Worm (Caenorhabditis elegans) whole organism, L4 larva: ENCODE measurements around the gene sri-30.

Experiments used
- F26F4.8 ChIP-seq: fragments of 200-800 bp; sonication (Bioruptor generic); conservative IDR thresholded peaks from 2 replicates; pipeline ENCODE4 v1.3.6; 2022; ENCODE audit warnings: missing genetic modification characterization, missing compliant biosample characterization
- F37D6.2 ChIP-seq: sonication (generic microtip); optimal IDR thresholded peaks from 2 replicates; lab custom pipeline; 2016; ENCODE audit warnings: mild to moderate bottlenecking, missing genetic modification characterization, missing compliant biosample characterization
- R02D3.7 ChIP-seq: fragments of 150-350 bp; sonication (generic microtip); optimal IDR thresholded peaks from 3 replicates; lab custom pipeline; 2014; ENCODE audit warnings: missing biosample characterization, missing genetic modification characterization
- T20F7.1 ChIP-seq: fragments of 200-800 bp; sonication (Bioruptor generic); optimal IDR thresholded peaks from 2 replicates; lab custom pipeline; 2018; ENCODE audit warnings: mild to moderate bottlenecking, missing genetic modification characterization, missing compliant biosample characterization
- Y105C5A.15 ChIP-seq: fragments of 200-800 bp; sonication (Bioruptor generic); IDR thresholded peaks from 2 replicates; pipeline ENCODE4 v1.3.6; 2022; ENCODE audit warnings: missing genetic modification characterization, missing compliant biosample characterization
- Y48G9A.11 ChIP-seq: fragments of 200-800 bp; sonication (Bioruptor generic); IDR thresholded peaks from 2 replicates; pipeline ENCODE4 v1.3.6; 2022; ENCODE audit warnings: missing genetic modification reagents, missing genetic modification characterization, missing compliant biosample characterization
- Y5F2A.4 ChIP-seq: fragments of 200-800 bp; sonication (Bioruptor generic); optimal IDR thresholded peaks from 2 replicates; lab custom pipeline; 2018; ENCODE audit warnings: mild to moderate bottlenecking, missing genetic modification characterization, missing compliant biosample characterization
- Y75B8A.6 ChIP-seq: fragments of 200-800 bp; sonication (Bioruptor generic); IDR thresholded peaks from 2 replicates; pipeline ENCODE4 v1.3.6; 2022; ENCODE audit warnings: missing genetic modification reagents, missing genetic modification characterization, missing compliant biosample characterization
- aha-1 ChIP-seq: fragments of 150-350 bp; peaks from one replicate; lab custom pipeline; 2014; ENCODE audit warnings: missing biosample characterization, missing genetic modification characterization
- aly-2 ChIP-seq: sonication (generic microtip); optimal IDR thresholded peaks from 2 replicates; lab custom pipeline; 2018; ENCODE audit warnings: missing biosample characterization, missing genetic modification characterization
- arid-1 ChIP-seq: fragments of 200-800 bp; sonication (Bioruptor generic); conservative IDR thresholded peaks from 2 replicates; pipeline ENCODE4 v1.3.6; 2022; ENCODE audit warnings: missing genetic modification reagents, missing genetic modification characterization, missing compliant biosample characterization
- attf-4 ChIP-seq: sonication (generic microtip); optimal IDR thresholded peaks from 3 replicates; lab custom pipeline; 2017; ENCODE audit warnings: missing biosample characterization, missing genetic modification characterization
- ceh-20 ChIP-seq: fragments of 200-800 bp; sonication (Bioruptor generic); IDR thresholded peaks from 2 replicates; pipeline ENCODE4 v1.3.6; 2022; ENCODE audit warnings: missing genetic modification reagents, missing genetic modification characterization, missing compliant biosample characterization
- ceh-32 ChIP-seq: sonication (generic microtip); optimal IDR thresholded peaks from 2 replicates; lab custom pipeline; 2016; ENCODE audit warnings: mild to moderate bottlenecking, missing genetic modification characterization, missing compliant biosample characterization; ENCODE audit not compliant: poor library complexity
- ceh-44 ChIP-seq: fragments of 200-800 bp; sonication (Bioruptor generic); IDR thresholded peaks from 2 replicates; pipeline ENCODE4 v1.3.6; 2022; ENCODE audit warnings: missing genetic modification reagents, missing genetic modification characterization, missing compliant biosample characterization
- ces-1 ChIP-seq: fragments of 150-350 bp; sonication (generic microtip); optimal IDR thresholded peaks from 4 replicates; lab custom pipeline; 2014; ENCODE audit warnings: missing biosample characterization, missing genetic modification reagents, missing genetic modification characterization
- cey-2 ChIP-seq: sonication (generic microtip); optimal IDR thresholded peaks from 3 replicates; lab custom pipeline; 2017; ENCODE audit warnings: missing genetic modification characterization, mild to moderate bottlenecking, missing compliant biosample characterization, antibody characterized with exemption, borderline replicate concordance; ENCODE audit not compliant: insufficient read depth
- daf-12 ChIP-seq: fragments of 150-350 bp; optimal IDR thresholded peaks from 2 replicates; lab custom pipeline; 2014; ENCODE audit warnings: missing biosample characterization, missing genetic modification reagents, missing genetic modification characterization
- daf-8 ChIP-seq: fragments of 200-800 bp; sonication (Bioruptor generic); IDR thresholded peaks from 2 replicates; pipeline ENCODE4 v1.3.6; 2022; ENCODE audit warnings: missing genetic modification characterization, missing compliant biosample characterization
- dmd-6 ChIP-seq: fragments of 200-800 bp; sonication (Bioruptor generic); IDR thresholded peaks from 2 replicates; pipeline ENCODE4 v1.3.6; 2022; ENCODE audit warnings: missing genetic modification reagents, missing genetic modification characterization, missing compliant biosample characterization
- dmd-9 ChIP-seq: fragments of 200-800 bp; sonication (Bioruptor generic); IDR thresholded peaks from 2 replicates; pipeline ENCODE4 v1.3.6; 2022; ENCODE audit warnings: missing genetic modification reagents, missing genetic modification characterization, missing compliant biosample characterization
- egl-27 ChIP-seq: sonication (generic microtip); optimal IDR thresholded peaks from 3 replicates; lab custom pipeline; 2017; ENCODE audit warnings: missing biosample characterization, missing genetic modification reagents, missing genetic modification characterization
- egl-43 ChIP-seq: fragments of 200-800 bp; sonication (Bioruptor generic); IDR thresholded peaks from 2 replicates; pipeline ENCODE4 v1.3.6; 2022; ENCODE audit warnings: missing genetic modification reagents, missing genetic modification characterization, missing compliant biosample characterization
- fkh-10 ChIP-seq: fragments of 150-350 bp; optimal IDR thresholded peaks from 2 replicates; lab custom pipeline; 2014; ENCODE audit warnings: missing biosample characterization, missing genetic modification reagents, missing genetic modification characterization
- fos-1 ChIP-seq: fragments of 150-350 bp; optimal IDR thresholded peaks from 2 replicates; lab custom pipeline; 2014; ENCODE audit warnings: missing biosample characterization, missing genetic modification characterization
- gei-8 ChIP-seq: fragments of 200-800 bp; sonication (Bioruptor generic); optimal IDR thresholded peaks from 2 replicates; lab custom pipeline; 2018; ENCODE audit warnings: mild to moderate bottlenecking, missing genetic modification characterization, missing compliant biosample characterization
- hlh-30 ChIP-seq: sonication (generic microtip); optimal IDR thresholded peaks from 2 replicates; lab custom pipeline; 2017; ENCODE audit warnings: antibody characterized with exemption, mild to moderate bottlenecking, missing genetic modification characterization, missing compliant biosample characterization; ENCODE audit not compliant: insufficient read depth
- hmg-1.1 ChIP-seq: fragments of 200-800 bp; sonication (Bioruptor generic); IDR thresholded peaks from 2 replicates; pipeline ENCODE4 v1.3.6; 2022; ENCODE audit warnings: missing genetic modification reagents, missing genetic modification characterization, missing compliant biosample characterization
- jun-1 ChIP-seq: fragments of 150-350 bp; optimal IDR thresholded peaks from 2 replicates; lab custom pipeline; 2014; ENCODE audit warnings: missing biosample characterization, missing genetic modification reagents, missing genetic modification characterization
- lin-13 ChIP-seq: fragments of 150-350 bp; optimal IDR thresholded peaks from 2 replicates; lab custom pipeline; 2014; ENCODE audit warnings: missing biosample characterization, missing genetic modification reagents, missing genetic modification characterization
- lin-15B ChIP-seq: fragments of 150-350 bp; sonication (generic microtip); optimal IDR thresholded peaks from 3 replicates; lab custom pipeline; 2014; ENCODE audit warnings: missing biosample characterization, missing genetic modification characterization
- lin-38 ChIP-seq: fragments of 200-800 bp; sonication (Bioruptor generic); IDR thresholded peaks from 2 replicates; pipeline ENCODE4 v1.3.6; 2022; ENCODE audit warnings: missing genetic modification reagents, missing genetic modification characterization, missing compliant biosample characterization
- lir-3 ChIP-seq: sonication (generic microtip); optimal IDR thresholded peaks from 2 replicates; lab custom pipeline; 2016; ENCODE audit warnings: mild to moderate bottlenecking, missing genetic modification characterization, missing compliant biosample characterization
- nhr-102 ChIP-seq: sonication (generic microtip); optimal IDR thresholded peaks from 2 replicates; lab custom pipeline; 2016; ENCODE audit warnings: mild to moderate bottlenecking, missing genetic modification characterization, moderate library complexity, missing compliant biosample characterization
- nhr-237 ChIP-seq: sonication (generic microtip); optimal IDR thresholded peaks from 2 replicates; lab custom pipeline; 2017; ENCODE audit warnings: missing biosample characterization, missing genetic modification characterization
- nhr-41 ChIP-seq: fragments of 200-800 bp; sonication (Bioruptor generic); IDR thresholded peaks from 2 replicates; pipeline ENCODE4 v1.3.6; 2022; ENCODE audit warnings: missing genetic modification reagents, missing genetic modification characterization, missing compliant biosample characterization
- nhr-48 ChIP-seq: sonication (generic microtip); optimal IDR thresholded peaks from 2 replicates; lab custom pipeline; 2016; ENCODE audit warnings: mild to moderate bottlenecking, missing genetic modification characterization, missing compliant biosample characterization
- nhr-77 ChIP-seq: fragments of 150-350 bp; optimal IDR thresholded peaks from 2 replicates; lab custom pipeline; 2014; ENCODE audit warnings: missing biosample characterization, missing genetic modification characterization
- php-3 ChIP-seq: fragments of 200-800 bp; sonication (Bioruptor generic); IDR thresholded peaks from 2 replicates; pipeline ENCODE4 v1.3.6; 2022; ENCODE audit warnings: missing genetic modification reagents, missing genetic modification characterization, missing compliant biosample characterization
- saeg-2 ChIP-seq: fragments of 200-800 bp; sonication (Bioruptor generic); IDR thresholded peaks from 2 replicates; pipeline ENCODE4 v1.3.6; 2022; ENCODE audit warnings: missing genetic modification reagents, missing genetic modification characterization, missing compliant biosample characterization
- sdz-12 ChIP-seq: fragments of 200-800 bp; sonication (Bioruptor generic); optimal IDR thresholded peaks from 2 replicates; lab custom pipeline; 2018; ENCODE audit warnings: mild to moderate bottlenecking, missing genetic modification characterization, missing compliant biosample characterization
- set-16 ChIP-seq: fragments of 200-800 bp; sonication (Bioruptor generic); IDR thresholded peaks from 2 replicates; pipeline ENCODE4 v1.3.6; 2022; ENCODE audit warnings: missing genetic modification reagents, missing genetic modification characterization, missing compliant biosample characterization
- spr-1 ChIP-seq: sonication (generic microtip); optimal IDR thresholded peaks from 2 replicates; lab custom pipeline; 2016; ENCODE audit warnings: mild to moderate bottlenecking, missing genetic modification characterization, missing compliant biosample characterization
- tag-97 ChIP-seq: fragments of 200-800 bp; sonication (Bioruptor generic); IDR thresholded peaks from 2 replicates; pipeline ENCODE4 v1.3.6; 2022; ENCODE audit warnings: missing genetic modification characterization, missing compliant biosample characterization
- tra-1 ChIP-seq: fragments of 200-800 bp; sonication (Bioruptor generic); IDR thresholded peaks from 2 replicates; pipeline ENCODE4 v1.3.6; 2022; ENCODE audit warnings: missing genetic modification reagents, missing genetic modification characterization, missing compliant biosample characterization
- vab-7 ChIP-seq: fragments of 200-800 bp; sonication (Bioruptor generic); IDR thresholded peaks from 2 replicates; pipeline ENCODE4 v1.3.6; 2022; ENCODE audit warnings: missing genetic modification reagents, missing genetic modification characterization, missing compliant biosample characterization
- zfp-3 ChIP-seq: fragments of 200-800 bp; sonication (Bioruptor generic); conservative IDR thresholded peaks from 2 replicates; pipeline ENCODE4 v1.3.6; 2022; ENCODE audit warnings: missing genetic modification reagents, missing genetic modification characterization, missing compliant biosample characterization
- zip-11 ChIP-seq: fragments of 200-800 bp; sonication (Bioruptor generic); IDR thresholded peaks from 2 replicates; pipeline ENCODE4 v1.3.6; 2022; ENCODE audit warnings: missing genetic modification characterization, missing compliant biosample characterization
- zip-2 ChIP-seq: fragments of 150-350 bp; optimal IDR thresholded peaks from 2 replicates; lab custom pipeline; 2014; ENCODE audit warnings: missing biosample characterization, missing genetic modification characterization

sri-30 gene

ce11 chrII:3003667-3004066 is 42.3 kb upstream of the sri-30 start, which contains the start of gene lido-11:
Gene lido-11 (plus strand): TSS chrII:3003967.
- TF ChIP-seq tag-97 (GFP tag; lab: Robert Waterston, UW) = no peak
- TF ChIP-seq arid-1 (GFP tag; lab: Robert Waterston, UW) = no peak
- TF ChIP-seq set-16 (GFP tag; lab: Robert Waterston, UW) = no peak
- no peak for TF ChIP-seq ceh-20
- no peak for TF ChIP-seq F37D6.2 (tag; lab: Kevin White, UChicago)
- TF ChIP-seq cey-2 (tag; lab: Kevin White, UChicago) = no peak
- no peak for TF ChIP-seq jun-1 (tag; lab: Kevin White, UChicago)
- TF ChIP-seq fos-1 (tag; lab: Kevin White, UChicago) = no peak
- TF ChIP-seq zip-2 (tag; lab: Kevin White, UChicago) = no peak
- no peak for TF ChIP-seq lin-15B
- TF ChIP-seq vab-7 (GFP tag; lab: Robert Waterston, UW) = no peak
- no peak for TF ChIP-seq hlh-30
- no peak for TF ChIP-seq fkh-10 (GFP tag; lab: Kevin White, UChicago)
- TF ChIP-seq dmd-9 (GFP tag; lab: Robert Waterston, UW) = no peak
- TF ChIP-seq aly-2 (tag; lab: Kevin White, UChicago) = no peak
- no peak for TF ChIP-seq nhr-77 (tag; lab: Kevin White, UChicago)
- no peak for TF ChIP-seq dmd-6 (GFP tag; lab: Robert Waterston, UW)
- TF ChIP-seq nhr-237 = no peak
- TF ChIP-seq tra-1 = no peak
- TF ChIP-seq lin-13 = no peak

ce11 chrII:3005499-3005898 is 40.5 kb upstream of the sri-30 start, which contains the start of gene lido-12:
Gene lido-12 (plus strand): TSS chrII:3005799.
- no peak for TF ChIP-seq php-3
- TF ChIP-seq Y75B8A.6 (GFP tag; lab: Robert Waterston, UW) = no peak
- no peak for TF ChIP-seq R02D3.7
- no peak for TF ChIP-seq lin-15B
- TF ChIP-seq T20F7.1 (GFP tag; lab: Kevin White, UChicago) = no peak
- TF ChIP-seq lir-3 (tag; lab: Kevin White, UChicago) = no peak
- no peak for TF ChIP-seq lin-38 (GFP tag; lab: Robert Waterston, UW)
- no peak for TF ChIP-seq sdz-12
- TF ChIP-seq nhr-77 (tag; lab: Kevin White, UChicago) = no peak
- no peak for TF ChIP-seq spr-1 (tag; lab: Kevin White, UChicago)
- TF ChIP-seq saeg-2 (GFP tag; lab: Robert Waterston, UW) = no peak
- no peak for TF ChIP-seq zip-11 (GFP tag; lab: Robert Waterston, UW)
- TF ChIP-seq Y105C5A.15 (GFP tag; lab: Robert Waterston, UW) = no peak
- no peak for TF ChIP-seq F26F4.8 (GFP tag; lab: Robert Waterston, UW)
- no peak for TF ChIP-seq nhr-102 (tag; lab: Kevin White, UChicago)
- no peak for TF ChIP-seq aly-2 (tag; lab: Kevin White, UChicago)
- no peak for TF ChIP-seq daf-8 (GFP tag; lab: Robert Waterston, UW)
- TF ChIP-seq tag-97 (GFP tag; lab: Robert Waterston, UW) = no peak
- TF ChIP-seq attf-4 (tag; lab: Kevin White, UChicago) = no peak
- TF ChIP-seq arid-1 (GFP tag; lab: Robert Waterston, UW) = no peak

ce11 chrII:3008400-3008799 is 37.6 kb upstream of the sri-30 start, which contains the start of gene sdz-5:
Gene sdz-5 (plus strand): TSS chrII:3008700.
- TF ChIP-seq set-16 (GFP tag; lab: Robert Waterston, UW) (no peak), hmg-1.1 (GFP tag; lab: Robert Waterston, UW) (no peak), ces-1 (GFP tag; lab: Kevin White, UChicago) (no peak), daf-12 (no peak), F26F4.8 (GFP tag; lab: Robert Waterston, UW) (no peak), zip-2 (tag; lab: Kevin White, UChicago) (no peak), ceh-44 (no peak), tra-1 (no peak), egl-27 (no peak), zfp-3 (GFP tag; lab: Robert Waterston, UW) (no peak), nhr-41 (GFP tag; lab: Robert Waterston, UW) (no peak), nhr-48 (tag; lab: Kevin White, UChicago) (no peak), ceh-32 (tag; lab: Kevin White, UChicago) (no peak), Y5F2A.4 (GFP tag; lab: Kevin White, UChicago) (no peak), gei-8 (no peak), php-3 (no peak), aha-1 (no peak), egl-43 (GFP tag; lab: Robert Waterston, UW) (no peak), Y48G9A.11 (no peak)
